Worm (Caenorhabditis elegans) whole organism, L4/young adult: ENCODE results near the gene tpp-2.

Experiments used
- W03F9.2 ChIP-seq: fragments of 150-350 bp; optimal IDR thresholded peaks from 2 replicates; lab custom pipeline; 2014; ENCODE audit warnings: missing biosample characterization, missing genetic modification characterization
- dao-5 ChIP-seq: sonication (generic microtip); optimal IDR thresholded peaks from 2 replicates; lab custom pipeline; 2016; ENCODE audit warnings: missing genotype, missing genetic modification characterization, moderate library complexity, missing compliant biosample characterization
- him-1 ChIP-seq: sonication (generic microtip); optimal IDR thresholded peaks from 2 replicates; lab custom pipeline; 2016; ENCODE audit warnings: missing genotype, missing genetic modification reagents, missing genetic modification characterization, missing compliant biosample characterization

- TF ChIP-seq dao-5 (tag; lab: Kevin White, UChicago) (no peak), him-1 (tag; lab: Kevin White, UChicago) (no peak), W03F9.2 (no peak)
Observed at ce11 chrII:6118163-6118562, 20.8 kb upstream of the tpp-2 start, which contains the start of gene C29H12.6.
